Worm (Caenorhabditis elegans) whole organism, L4 larva: ENCODE measurements around the gene str-103.

Experiments
- D1046.2 ChIP-seq: fragments of 200-800 bp; sonication (Bioruptor generic); IDR thresholded peaks from 2 replicates; pipeline ENCODE4 v1.3.6; 2022; ENCODE audit warnings: missing genetic modification characterization, missing compliant biosample characterization
- R02D3.7 ChIP-seq: fragments of 150-350 bp; sonication (generic microtip); optimal IDR thresholded peaks from 3 replicates; lab custom pipeline; 2014; ENCODE audit warnings: missing biosample characterization, missing genetic modification characterization
- T26A8.4 ChIP-seq: fragments of 200-800 bp; sonication (Bioruptor generic); IDR thresholded peaks from 2 replicates; pipeline ENCODE4 v1.3.6; 2022; ENCODE audit warnings: missing genetic modification characterization, missing compliant biosample characterization
- Y5F2A.4 ChIP-seq: fragments of 200-800 bp; sonication (Bioruptor generic); optimal IDR thresholded peaks from 2 replicates; lab custom pipeline; 2018; ENCODE audit warnings: mild to moderate bottlenecking, missing genetic modification characterization, missing compliant biosample characterization
- Y75B8A.6 ChIP-seq: fragments of 200-800 bp; sonication (Bioruptor generic); IDR thresholded peaks from 2 replicates; pipeline ENCODE4 v1.3.6; 2022; ENCODE audit warnings: missing genetic modification reagents, missing genetic modification characterization, missing compliant biosample characterization
- ZK546.5 ChIP-seq, 2 experiments: sonication (generic microtip); optimal IDR thresholded peaks; 2 replicates each; lab custom pipeline; 2017; ENCODE audit warnings: missing biosample characterization in 2 of 2, missing genetic modification characterization in 2 of 2
- ceh-32 ChIP-seq: sonication (generic microtip); optimal IDR thresholded peaks from 2 replicates; lab custom pipeline; 2016; ENCODE audit warnings: mild to moderate bottlenecking, missing genetic modification characterization, missing compliant biosample characterization; ENCODE audit not compliant: poor library complexity
- ceh-44 ChIP-seq: fragments of 200-800 bp; sonication (Bioruptor generic); IDR thresholded peaks from 2 replicates; pipeline ENCODE4 v1.3.6; 2022; ENCODE audit warnings: missing genetic modification reagents, missing genetic modification characterization, missing compliant biosample characterization
- ces-1 ChIP-seq: fragments of 150-350 bp; sonication (generic microtip); optimal IDR thresholded peaks from 4 replicates; lab custom pipeline; 2014; ENCODE audit warnings: missing biosample characterization, missing genetic modification reagents, missing genetic modification characterization
- cey-2 ChIP-seq: sonication (generic microtip); optimal IDR thresholded peaks from 3 replicates; lab custom pipeline; 2017; ENCODE audit warnings: missing genetic modification characterization, mild to moderate bottlenecking, missing compliant biosample characterization, antibody characterized with exemption, borderline replicate concordance; ENCODE audit not compliant: insufficient read depth
- daf-19 ChIP-seq: fragments of 200-800 bp; sonication (Bioruptor generic); conservative IDR thresholded peaks from 2 replicates; pipeline ENCODE4 v1.3.6; 2022; ENCODE audit warnings: missing genetic modification characterization, missing compliant biosample characterization
- dmd-6 ChIP-seq: fragments of 200-800 bp; sonication (Bioruptor generic); IDR thresholded peaks from 2 replicates; pipeline ENCODE4 v1.3.6; 2022; ENCODE audit warnings: missing genetic modification reagents, missing genetic modification characterization, missing compliant biosample characterization
- hif-1 ChIP-seq, 2 experiments: sonication (generic microtip); optimal IDR thresholded peaks; 2 replicates each; lab custom pipeline; 2016 to 2017; ENCODE audit warnings: missing compliant biosample characterization in 2 of 2, missing genetic modification characterization in 2 of 2, missing genetic modification reagents in 2 of 2, missing genotype in 2 of 2, mild to moderate bottlenecking in 1 of 2
- hlh-11 ChIP-seq: fragments of 200-800 bp; sonication (Bioruptor generic); optimal IDR thresholded peaks from 2 replicates; lab custom pipeline; 2018; ENCODE audit warnings: mild to moderate bottlenecking, missing genetic modification characterization, missing compliant biosample characterization
- lin-13 ChIP-seq: fragments of 150-350 bp; optimal IDR thresholded peaks from 2 replicates; lab custom pipeline; 2014; ENCODE audit warnings: missing biosample characterization, missing genetic modification reagents, missing genetic modification characterization
- lin-15B ChIP-seq: fragments of 150-350 bp; sonication (generic microtip); optimal IDR thresholded peaks from 3 replicates; lab custom pipeline; 2014; ENCODE audit warnings: missing biosample characterization, missing genetic modification characterization
- lin-39 ChIP-seq: fragments of 150-350 bp; optimal IDR thresholded peaks from 2 replicates; lab custom pipeline; 2014; ENCODE audit warnings: missing biosample characterization, missing genetic modification reagents, missing genetic modification characterization
- mdl-1 ChIP-seq, 2 experiments: fragments of 150-350 bp in 1 of 2; sonication (generic microtip) in 1 of 2; optimal IDR thresholded peaks; 2 replicates each; lab custom pipeline; 2014 to 2017; ENCODE audit warnings: missing biosample characterization in 2 of 2, missing genetic modification characterization in 2 of 2
- mep-1 ChIP-seq: fragments of 150-350 bp; sonication (generic microtip); optimal IDR thresholded peaks from 3 replicates; lab custom pipeline; 2014; ENCODE audit warnings: missing biosample characterization, missing genetic modification characterization
- mes-2 ChIP-seq: sonication (generic microtip); optimal IDR thresholded peaks from 2 replicates; lab custom pipeline; 2016; ENCODE audit warnings: missing genotype, mild to moderate bottlenecking, missing genetic modification characterization, missing compliant biosample characterization; ENCODE audit not compliant: poor library complexity, severe bottlenecking
- nhr-102 ChIP-seq: sonication (generic microtip); optimal IDR thresholded peaks from 2 replicates; lab custom pipeline; 2016; ENCODE audit warnings: mild to moderate bottlenecking, missing genetic modification characterization, moderate library complexity, missing compliant biosample characterization
- nhr-28 ChIP-seq: fragments of 150-350 bp; optimal IDR thresholded peaks from 2 replicates; lab custom pipeline; 2014; ENCODE audit warnings: missing biosample characterization, missing genetic modification characterization
- nhr-77 ChIP-seq: fragments of 150-350 bp; optimal IDR thresholded peaks from 2 replicates; lab custom pipeline; 2014; ENCODE audit warnings: missing biosample characterization, missing genetic modification characterization
- pha-4 ChIP-seq, 2 experiments: fragments of 150-350 bp in 1 of 2; fragments of 200-800 bp in 1 of 2; sonication (Bioruptor generic) in 1 of 2; IDR thresholded peaks in 1 of 2; optimal IDR thresholded peaks in 1 of 2; 2 replicates each; pipeline versions ENCODE4 v1.3.6 to Lab custom; 2014 to 2022; ENCODE audit warnings: missing genetic modification characterization in 2 of 2, missing genetic modification reagents in 2 of 2, missing biosample characterization in 1 of 2, missing compliant biosample characterization in 1 of 2
- pqm-1 ChIP-seq: sonication (generic microtip); optimal IDR thresholded peaks from 2 replicates; lab custom pipeline; 2017; ENCODE audit warnings: missing biosample characterization, missing genetic modification characterization
- set-16 ChIP-seq: fragments of 200-800 bp; sonication (Bioruptor generic); IDR thresholded peaks from 2 replicates; pipeline ENCODE4 v1.3.6; 2022; ENCODE audit warnings: missing genetic modification reagents, missing genetic modification characterization, missing compliant biosample characterization
- snpc-4 ChIP-seq: fragments of 150-350 bp; optimal IDR thresholded peaks from 2 replicates; lab custom pipeline; 2014; ENCODE audit warnings: missing biosample characterization, missing genetic modification characterization
- spr-3 ChIP-seq: fragments of 200-800 bp; sonication (Bioruptor generic); optimal IDR thresholded peaks from 2 replicates; lab custom pipeline; 2018; ENCODE audit warnings: mild to moderate bottlenecking, missing genetic modification characterization, missing compliant biosample characterization
- tra-1 ChIP-seq: fragments of 200-800 bp; sonication (Bioruptor generic); IDR thresholded peaks from 2 replicates; pipeline ENCODE4 v1.3.6; 2022; ENCODE audit warnings: missing genetic modification reagents, missing genetic modification characterization, missing compliant biosample characterization
- unc-130 ChIP-seq: sonication (generic microtip); optimal IDR thresholded peaks from 2 replicates; lab custom pipeline; 2016; ENCODE audit warnings: missing genetic modification reagents, missing genetic modification characterization, missing compliant biosample characterization
- unc-62 ChIP-seq, 3 experiments: fragments of 150-350 bp in 1 of 3; sonication (generic microtip); optimal IDR thresholded peaks in 2 of 3; peaks in 1 of 3; 1 replicate in 1 of 3; 2 replicates in 2 of 3; lab custom pipeline; 2014 to 2017; ENCODE audit warnings: missing biosample characterization in 3 of 3, missing genetic modification characterization in 3 of 3, missing genetic modification reagents in 3 of 3, missing genotype in 1 of 3
- zfp-3 ChIP-seq: fragments of 200-800 bp; sonication (Bioruptor generic); conservative IDR thresholded peaks from 2 replicates; pipeline ENCODE4 v1.3.6; 2022; ENCODE audit warnings: missing genetic modification reagents, missing genetic modification characterization, missing compliant biosample characterization
- zip-2 ChIP-seq: fragments of 150-350 bp; optimal IDR thresholded peaks from 2 replicates; lab custom pipeline; 2014; ENCODE audit warnings: missing biosample characterization, missing genetic modification characterization
- ztf-7 ChIP-seq: fragments of 150-350 bp; optimal IDR thresholded peaks from 2 replicates; lab custom pipeline; 2014; ENCODE audit warnings: missing biosample characterization, missing genetic modification characterization

The str-103 gene

DNA sequence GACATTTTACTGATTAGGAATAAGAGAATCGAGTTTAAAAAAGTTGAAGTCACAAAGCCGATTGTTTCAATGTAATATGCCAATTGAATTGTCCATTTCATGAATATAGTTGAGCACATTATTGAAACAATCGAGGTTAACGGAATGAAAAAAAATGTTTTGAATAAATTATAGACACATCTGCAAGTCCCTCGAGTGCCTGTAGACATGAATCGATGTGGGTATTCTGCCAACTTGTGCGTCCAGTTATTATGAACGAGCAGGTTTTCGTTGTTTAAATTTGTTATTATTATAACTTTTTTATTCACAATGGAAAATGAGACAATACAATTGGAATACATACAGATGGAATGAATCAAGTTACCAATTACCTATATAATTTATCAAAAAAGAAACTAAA is 39.9 kb upstream of the str-103 start, which contains the start of gene str-99:
TSS of gene str-99 (minus strand) at position 101 of the 400 bp plus-strand sequence.
- TF ChIP-seq unc-62 (GFP tag; optimal IDR thresholded peaks at IDR 0.05 in 1 of 2; lab: Kevin White, UChicago) (peak in 1 of 2 experiments; percentile 39), unc-62 (tag; optimal IDR thresholded peaks at IDR 0.05; lab: Kevin White, UChicago) (no peak), unc-130 (GFP tag; lab: Kevin White, UChicago) (no peak), ceh-44 (GFP tag; lab: Robert Waterston, UW) (no peak)

DNA sequence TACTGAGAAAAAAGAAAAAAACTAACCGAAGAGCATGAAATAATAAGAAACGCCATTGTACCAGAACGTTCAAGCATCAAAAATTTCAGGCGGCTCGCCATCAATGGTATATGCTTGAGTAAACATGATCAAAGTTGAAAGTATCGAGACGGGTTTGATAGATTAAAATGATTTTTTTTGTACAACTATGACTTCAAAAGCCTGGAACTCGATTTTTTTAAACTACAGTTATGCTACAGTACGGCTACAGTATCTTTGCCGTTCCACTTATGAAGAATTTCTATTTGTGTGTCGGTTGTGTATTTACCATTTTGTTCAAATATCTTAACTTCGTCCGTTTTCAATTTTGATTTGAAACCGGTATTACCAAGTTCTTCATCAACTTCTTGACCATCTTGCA is 36.6 kb upstream of the str-103 start, which contains the start of gene str-97:
TSS of gene str-97 (minus strand) at position 101 of the 400 bp plus-strand sequence.
- TF ChIP-seq cey-2: no peak
- TF ChIP-seq unc-62 (GFP tag; optimal IDR thresholded peaks at IDR 0.05 in 1 of 2; lab: Kevin White, UChicago): peak in 1 of 2 experiments; percentile 62
- TF ChIP-seq unc-62 (tag; optimal IDR thresholded peaks at IDR 0.05; lab: Kevin White, UChicago): no peak

DNA sequence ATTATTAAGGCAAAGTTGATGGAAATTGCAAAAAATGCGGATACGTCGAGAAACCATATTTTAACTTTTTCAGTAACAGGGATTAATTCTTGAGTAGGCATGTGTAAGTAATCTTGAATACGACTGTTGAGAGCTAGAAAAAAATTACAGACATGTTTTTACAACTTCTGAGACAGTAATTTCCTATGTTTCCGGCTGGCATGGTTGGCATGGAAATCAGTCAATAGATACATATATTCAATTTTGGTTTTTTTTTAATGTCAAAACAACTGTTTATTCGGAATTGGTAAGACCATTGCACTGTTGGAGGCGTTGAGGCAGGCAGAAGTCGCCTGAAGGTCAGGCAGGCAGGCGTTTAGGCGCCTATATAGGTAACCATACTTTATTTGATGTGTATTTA is 34.9 kb upstream of the str-103 start, which contains the start of gene str-254:
TSS of gene str-254 (minus strand) at position 101 of the 400 bp plus-strand sequence.
- TF ChIP-seq hlh-11 (tag; lab: Kevin White, UChicago) (no peak), ztf-7 (tag; lab: Kevin White, UChicago) (no peak), mep-1 (tag; lab: Kevin White, UChicago) (no peak), lin-13 (GFP tag; lab: Kevin White, UChicago) (no peak), tra-1 (GFP tag; lab: Robert Waterston, UW) (no peak), ces-1 (no peak), pqm-1 (tag; lab: Kevin White, UChicago) (no peak), T26A8.4 (GFP tag; lab: Robert Waterston, UW) (no peak), Y5F2A.4 (GFP tag; lab: Kevin White, UChicago) (no peak)

DNA sequence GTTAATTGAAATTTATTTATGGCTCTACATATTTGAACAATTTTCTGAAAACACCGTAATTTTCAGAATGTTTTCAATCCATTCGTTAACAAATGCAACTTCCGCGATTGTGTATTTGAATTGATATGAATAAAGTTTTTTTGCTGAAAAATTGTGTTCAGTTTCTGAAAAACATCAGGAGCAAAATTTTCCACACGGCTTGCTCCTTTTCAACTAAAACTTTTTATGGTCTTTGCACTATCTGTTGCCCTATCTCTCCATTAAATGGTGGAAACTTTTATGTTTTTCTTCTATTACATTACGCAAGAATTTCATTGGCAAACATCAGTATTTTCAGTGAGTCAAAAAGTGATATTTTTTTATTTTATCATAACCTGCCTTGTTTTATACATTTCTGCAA is 30.3 kb upstream of the str-103 start, which contains the start of gene F10A3.4:
TSS of gene F10A3.4 (plus strand) at position 301 of the 400 bp plus-strand sequence.
- TF ChIP-seq zfp-3 (GFP tag; lab: Robert Waterston, UW) (no peak), nhr-102 (tag; lab: Kevin White, UChicago) (no peak)
- TF ChIP-seq, all 104 proteins: peak for 0

DNA sequence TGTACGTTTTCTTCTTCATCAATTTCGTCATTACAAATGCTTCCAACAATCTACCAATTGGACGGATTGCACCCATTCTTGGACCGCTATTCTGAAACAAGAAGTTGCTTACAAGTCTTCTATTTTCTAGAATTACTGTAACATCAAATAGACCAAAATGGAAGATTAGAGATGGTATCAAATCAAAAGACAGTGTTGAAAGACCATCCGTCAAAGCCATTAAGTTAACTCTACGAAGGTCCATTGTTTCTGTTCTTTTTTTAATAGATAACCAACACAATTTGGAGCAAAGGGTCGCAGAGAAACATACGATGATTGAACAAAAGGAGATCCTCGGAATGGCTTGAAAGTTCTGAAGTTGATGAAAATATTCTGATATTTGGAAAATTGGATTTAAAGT is 26.5 kb upstream of the str-103 start:
- TF ChIP-seq ces-1: no peak
- peak in 1 of 2 experiments; percentile 91 for TF ChIP-seq unc-62 (GFP tag; optimal IDR thresholded peaks at IDR 0.05 in 1 of 2; lab: Kevin White, UChicago)
- TF ChIP-seq unc-62 (tag; optimal IDR thresholded peaks at IDR 0.05; lab: Kevin White, UChicago): no peak

DNA sequence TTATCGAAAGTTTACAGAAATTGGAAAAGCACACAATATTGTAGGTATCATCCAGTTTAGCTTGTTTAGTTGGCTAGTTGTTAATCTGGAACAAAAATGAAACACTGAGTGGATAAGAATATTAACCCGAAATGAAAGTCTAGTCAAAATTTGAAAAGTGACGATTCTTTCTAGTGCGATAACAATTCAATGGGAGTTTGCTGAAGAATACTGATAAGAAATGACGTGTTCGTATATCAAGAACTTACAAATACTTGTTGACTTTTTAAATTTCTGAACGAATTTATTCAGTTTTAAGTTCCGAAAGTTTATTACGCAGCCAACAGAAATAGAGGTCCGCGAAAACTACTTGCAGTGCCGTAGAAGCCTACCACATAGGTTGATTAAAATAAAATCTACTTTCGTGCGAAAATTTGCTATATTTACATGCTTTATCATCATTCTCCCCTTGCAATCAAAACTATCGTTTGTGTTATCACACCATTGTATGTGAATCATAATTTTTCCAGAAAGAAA is 24.6 kb upstream of the str-103 start, which contains the start of gene fbxa-88:
TSS of gene fbxa-88 (minus strand) at position 51 of the 516 bp plus-strand sequence.
- TF ChIP-seq nhr-28 (tag; lab: Kevin White, UChicago) (peak; percentile 66), unc-62 (GFP tag; optimal IDR thresholded peaks at IDR 0.05 in 1 of 2; lab: Kevin White, UChicago) (peak in 1 of 2 experiments; percentile 4), unc-62 (tag; optimal IDR thresholded peaks at IDR 0.05; lab: Kevin White, UChicago) (no peak), snpc-4 (tag; lab: Kevin White, UChicago) (no peak), nhr-77 (peak; percentile 41), pha-4 (GFP tag; IDR thresholded peaks at IDR 0.05; lab: Robert Waterston, UW) (no peak), pha-4 (tag; optimal IDR thresholded peaks at IDR 0.05; lab: Kevin White, UChicago) (no peak), pqm-1 (tag; lab: Kevin White, UChicago) (peak; percentile 42), dmd-6 (GFP tag; lab: Robert Waterston, UW) (peak; percentile 52; the same call in 1 of the 2 replicates)

DNA sequence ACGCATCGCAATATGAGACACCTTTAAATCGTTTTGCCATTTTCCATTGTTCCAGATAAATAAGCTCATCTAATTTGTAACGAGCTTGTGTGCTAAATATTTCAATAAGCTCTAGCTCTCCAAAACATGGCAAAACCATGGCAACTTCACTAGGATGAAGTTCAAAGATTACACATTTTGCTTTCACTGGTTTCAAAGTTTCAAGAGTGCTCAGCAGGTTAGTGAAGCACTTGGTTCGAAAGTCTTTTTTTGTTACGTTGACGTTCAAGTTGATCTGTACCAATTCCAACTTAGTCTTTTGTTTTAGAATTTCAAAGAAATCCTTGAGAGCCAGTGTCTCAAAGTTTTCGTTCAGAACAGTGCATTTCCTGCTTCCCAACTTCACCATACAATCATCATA is 23.9 kb upstream of the str-103 start, which contains the start of gene fbxa-18:
TSS of gene fbxa-18 (plus strand) at position 301 of the 400 bp plus-strand sequence.
- no peak for TF ChIP-seq spr-3
- TF ChIP-seq daf-19 (GFP tag; lab: Robert Waterston, UW): no peak
- TF ChIP-seq R02D3.7 (tag; lab: Kevin White, UChicago): no peak
- no peak for TF ChIP-seq lin-39 (tag; lab: Kevin White, UChicago)
- TF ChIP-seq unc-62 (GFP tag; optimal IDR thresholded peaks at IDR 0.05 in 1 of 2; lab: Kevin White, UChicago): no peak
- no peak for TF ChIP-seq unc-62 (tag; optimal IDR thresholded peaks at IDR 0.05; lab: Kevin White, UChicago)
- no peak for TF ChIP-seq mdl-1 (tag; optimal IDR thresholded peaks at IDR 0.05; lab: Kevin White, UChicago)
- no peak for TF ChIP-seq set-16
- TF ChIP-seq hif-1 (tag; optimal IDR thresholded peaks at IDR 0.05; lab: Kevin White, UChicago): no peak
- TF ChIP-seq mes-2: no peak
- no peak for TF ChIP-seq zip-2
- TF ChIP-seq pqm-1 (tag; lab: Kevin White, UChicago): no peak
- TF ChIP-seq ceh-32 (tag; lab: Kevin White, UChicago): no peak
- no peak for TF ChIP-seq D1046.2
- TF ChIP-seq lin-15B: no peak
- TF ChIP-seq ZK546.5 (tag; optimal IDR thresholded peaks at IDR 0.05; lab: Kevin White, UChicago): no peak
- TF ChIP-seq unc-130 (GFP tag; lab: Kevin White, UChicago): no peak
- no peak for TF ChIP-seq Y75B8A.6
